Worm (Caenorhabditis elegans) whole organism, L4 larva: Measurements from ENCODE around the gene fbxb-6.

Source experiments
- D1046.2 ChIP-seq: fragments of 200-800 bp; sonication (Bioruptor generic); IDR thresholded peaks from 2 replicates; pipeline ENCODE4 v1.3.6; 2022; ENCODE audit warnings: missing genetic modification characterization, missing compliant biosample characterization
- F10B5.3 ChIP-seq: sonication (generic microtip); optimal IDR thresholded peaks from 2 replicates; lab custom pipeline; 2016; ENCODE audit warnings: mild to moderate bottlenecking, missing genetic modification characterization, missing compliant biosample characterization
- F26F4.8 ChIP-seq: fragments of 200-800 bp; sonication (Bioruptor generic); conservative IDR thresholded peaks from 2 replicates; pipeline ENCODE4 v1.3.6; 2022; ENCODE audit warnings: missing genetic modification characterization, missing compliant biosample characterization
- F37D6.2 ChIP-seq: sonication (generic microtip); optimal IDR thresholded peaks from 2 replicates; lab custom pipeline; 2016; ENCODE audit warnings: mild to moderate bottlenecking, missing genetic modification characterization, missing compliant biosample characterization
- T26A8.4 ChIP-seq: fragments of 200-800 bp; sonication (Bioruptor generic); IDR thresholded peaks from 2 replicates; pipeline ENCODE4 v1.3.6; 2022; ENCODE audit warnings: missing genetic modification characterization, missing compliant biosample characterization
- Y5F2A.4 ChIP-seq: fragments of 200-800 bp; sonication (Bioruptor generic); optimal IDR thresholded peaks from 2 replicates; lab custom pipeline; 2018; ENCODE audit warnings: mild to moderate bottlenecking, missing genetic modification characterization, missing compliant biosample characterization
- aha-1 ChIP-seq: fragments of 150-350 bp; peaks from one replicate; lab custom pipeline; 2014; ENCODE audit warnings: missing biosample characterization, missing genetic modification characterization
- arid-1 ChIP-seq: fragments of 200-800 bp; sonication (Bioruptor generic); conservative IDR thresholded peaks from 2 replicates; pipeline ENCODE4 v1.3.6; 2022; ENCODE audit warnings: missing genetic modification reagents, missing genetic modification characterization, missing compliant biosample characterization
- ceh-28 ChIP-seq: fragments of 150-350 bp; optimal IDR thresholded peaks from 2 replicates; lab custom pipeline; 2014; ENCODE audit warnings: missing biosample characterization, missing genetic modification reagents, missing genetic modification characterization
- ceh-32 ChIP-seq: sonication (generic microtip); optimal IDR thresholded peaks from 2 replicates; lab custom pipeline; 2016; ENCODE audit warnings: mild to moderate bottlenecking, missing genetic modification characterization, missing compliant biosample characterization; ENCODE audit not compliant: poor library complexity
- ceh-44 ChIP-seq: fragments of 200-800 bp; sonication (Bioruptor generic); IDR thresholded peaks from 2 replicates; pipeline ENCODE4 v1.3.6; 2022; ENCODE audit warnings: missing genetic modification reagents, missing genetic modification characterization, missing compliant biosample characterization
- cey-2 ChIP-seq: sonication (generic microtip); optimal IDR thresholded peaks from 3 replicates; lab custom pipeline; 2017; ENCODE audit warnings: missing genetic modification characterization, mild to moderate bottlenecking, missing compliant biosample characterization, antibody characterized with exemption, borderline replicate concordance; ENCODE audit not compliant: insufficient read depth
- daf-16 ChIP-seq, 3 experiments: sonication (generic microtip); optimal IDR thresholded peaks; 2 replicates each; lab custom pipeline; 2016 to 2017; ENCODE audit warnings: missing genetic modification characterization in 3 of 3, missing genetic modification reagents in 3 of 3, mild to moderate bottlenecking in 2 of 3, missing compliant biosample characterization in 2 of 3, missing biosample characterization in 1 of 3, moderate library complexity in 1 of 3
- daf-19 ChIP-seq: fragments of 200-800 bp; sonication (Bioruptor generic); conservative IDR thresholded peaks from 2 replicates; pipeline ENCODE4 v1.3.6; 2022; ENCODE audit warnings: missing genetic modification characterization, missing compliant biosample characterization
- dmd-6 ChIP-seq: fragments of 200-800 bp; sonication (Bioruptor generic); IDR thresholded peaks from 2 replicates; pipeline ENCODE4 v1.3.6; 2022; ENCODE audit warnings: missing genetic modification reagents, missing genetic modification characterization, missing compliant biosample characterization
- dpl-1 ChIP-seq: fragments of 150-350 bp; optimal IDR thresholded peaks from 2 replicates; lab custom pipeline; 2014; ENCODE audit warnings: missing biosample characterization, missing genetic modification reagents, missing genetic modification characterization
- fkh-10 ChIP-seq: fragments of 150-350 bp; optimal IDR thresholded peaks from 2 replicates; lab custom pipeline; 2014; ENCODE audit warnings: missing biosample characterization, missing genetic modification reagents, missing genetic modification characterization
- hlh-30 ChIP-seq: sonication (generic microtip); optimal IDR thresholded peaks from 2 replicates; lab custom pipeline; 2017; ENCODE audit warnings: antibody characterized with exemption, mild to moderate bottlenecking, missing genetic modification characterization, missing compliant biosample characterization; ENCODE audit not compliant: insufficient read depth
- hmg-1.1 ChIP-seq: fragments of 200-800 bp; sonication (Bioruptor generic); IDR thresholded peaks from 2 replicates; pipeline ENCODE4 v1.3.6; 2022; ENCODE audit warnings: missing genetic modification reagents, missing genetic modification characterization, missing compliant biosample characterization
- lin-13 ChIP-seq: fragments of 150-350 bp; optimal IDR thresholded peaks from 2 replicates; lab custom pipeline; 2014; ENCODE audit warnings: missing biosample characterization, missing genetic modification reagents, missing genetic modification characterization
- lin-29 ChIP-seq: fragments of 200-800 bp; sonication (Bioruptor generic); IDR thresholded peaks from 2 replicates; pipeline ENCODE4 v1.3.6; 2022; ENCODE audit warnings: missing genetic modification reagents, missing genetic modification characterization, missing compliant biosample characterization
- lin-38 ChIP-seq: fragments of 200-800 bp; sonication (Bioruptor generic); IDR thresholded peaks from 2 replicates; pipeline ENCODE4 v1.3.6; 2022; ENCODE audit warnings: missing genetic modification reagents, missing genetic modification characterization, missing compliant biosample characterization
- lsy-2 ChIP-seq, 2 experiments: fragments of 150-350 bp in 1 of 2; sonication (generic microtip) in 1 of 2; optimal IDR thresholded peaks; 2 replicates each; lab custom pipeline; 2014 to 2017; ENCODE audit warnings: missing biosample characterization in 2 of 2, missing genetic modification characterization in 2 of 2
- madf-9 ChIP-seq: fragments of 200-800 bp; sonication (Bioruptor generic); conservative IDR thresholded peaks from 2 replicates; pipeline ENCODE4 v1.3.6; 2022; ENCODE audit warnings: missing genetic modification reagents, missing genetic modification characterization, missing compliant biosample characterization
- mes-2 ChIP-seq: sonication (generic microtip); optimal IDR thresholded peaks from 2 replicates; lab custom pipeline; 2016; ENCODE audit warnings: missing genotype, mild to moderate bottlenecking, missing genetic modification characterization, missing compliant biosample characterization; ENCODE audit not compliant: poor library complexity, severe bottlenecking
- nhr-11 ChIP-seq: fragments of 150-350 bp; optimal IDR thresholded peaks from 2 replicates; lab custom pipeline; 2014; ENCODE audit warnings: missing biosample characterization, missing genetic modification characterization
- nhr-111 ChIP-seq: fragments of 200-800 bp; sonication (Bioruptor generic); optimal IDR thresholded peaks from 2 replicates; lab custom pipeline; 2018; ENCODE audit warnings: mild to moderate bottlenecking, missing genetic modification characterization, missing compliant biosample characterization
- nhr-237 ChIP-seq: sonication (generic microtip); optimal IDR thresholded peaks from 2 replicates; lab custom pipeline; 2017; ENCODE audit warnings: missing biosample characterization, missing genetic modification characterization
- nhr-25 ChIP-seq: sonication (generic microtip); optimal IDR thresholded peaks from 2 replicates; lab custom pipeline; 2017; ENCODE audit warnings: missing genetic modification characterization, mild to moderate bottlenecking, missing compliant biosample characterization, antibody characterized with exemption, moderate library complexity, borderline replicate concordance; ENCODE audit not compliant: insufficient read depth
- nhr-28 ChIP-seq: fragments of 150-350 bp; optimal IDR thresholded peaks from 2 replicates; lab custom pipeline; 2014; ENCODE audit warnings: missing biosample characterization, missing genetic modification characterization
- nhr-41 ChIP-seq: fragments of 200-800 bp; sonication (Bioruptor generic); IDR thresholded peaks from 2 replicates; pipeline ENCODE4 v1.3.6; 2022; ENCODE audit warnings: missing genetic modification reagents, missing genetic modification characterization, missing compliant biosample characterization
- saeg-2 ChIP-seq: fragments of 200-800 bp; sonication (Bioruptor generic); IDR thresholded peaks from 2 replicates; pipeline ENCODE4 v1.3.6; 2022; ENCODE audit warnings: missing genetic modification reagents, missing genetic modification characterization, missing compliant biosample characterization
- set-16 ChIP-seq: fragments of 200-800 bp; sonication (Bioruptor generic); IDR thresholded peaks from 2 replicates; pipeline ENCODE4 v1.3.6; 2022; ENCODE audit warnings: missing genetic modification reagents, missing genetic modification characterization, missing compliant biosample characterization
- tag-97 ChIP-seq: fragments of 200-800 bp; sonication (Bioruptor generic); IDR thresholded peaks from 2 replicates; pipeline ENCODE4 v1.3.6; 2022; ENCODE audit warnings: missing genetic modification characterization, missing compliant biosample characterization
- tra-1 ChIP-seq: fragments of 200-800 bp; sonication (Bioruptor generic); IDR thresholded peaks from 2 replicates; pipeline ENCODE4 v1.3.6; 2022; ENCODE audit warnings: missing genetic modification reagents, missing genetic modification characterization, missing compliant biosample characterization
- unc-130 ChIP-seq: sonication (generic microtip); optimal IDR thresholded peaks from 2 replicates; lab custom pipeline; 2016; ENCODE audit warnings: missing genetic modification reagents, missing genetic modification characterization, missing compliant biosample characterization
- zag-1 ChIP-seq: fragments of 150-350 bp; optimal IDR thresholded peaks from 2 replicates; lab custom pipeline; 2014; ENCODE audit warnings: missing biosample characterization, missing genetic modification characterization
- zip-11 ChIP-seq: fragments of 200-800 bp; sonication (Bioruptor generic); IDR thresholded peaks from 2 replicates; pipeline ENCODE4 v1.3.6; 2022; ENCODE audit warnings: missing genetic modification characterization, missing compliant biosample characterization
- ztf-11 ChIP-seq: fragments of 150-350 bp; optimal IDR thresholded peaks from 2 replicates; lab custom pipeline; 2014; ENCODE audit warnings: missing biosample characterization, missing genetic modification characterization

The fbxb-6 gene

ce11 chrII:2058985-2059384 is 5.6 kb upstream of the fbxb-6 start, which contains the start of gene F07E5.5:
TSS of gene F07E5.5 (minus strand) at chrII:2059070.
- TF ChIP-seq unc-130 (GFP tag; lab: Kevin White, UChicago) (no peak), zag-1 (tag; lab: Kevin White, UChicago) (no peak), lin-29 (no peak), hmg-1.1 (GFP tag; lab: Robert Waterston, UW) (peak; percentile 27; the same call in 1 of the 2 replicates), nhr-237 (no peak), ceh-44 (GFP tag; lab: Robert Waterston, UW) (no peak), tra-1 (no peak), lin-38 (GFP tag; lab: Robert Waterston, UW) (peak; percentile 69), fkh-10 (GFP tag; lab: Kevin White, UChicago) (peak; percentile 13), nhr-11 (tag; lab: Kevin White, UChicago) (peak; percentile 69), aha-1 (tag; lab: Kevin White, UChicago) (no peak), dpl-1 (GFP tag; lab: Kevin White, UChicago) (peak; percentile 64), nhr-28 (tag; lab: Kevin White, UChicago) (peak; percentile 48), F26F4.8 (GFP tag; lab: Robert Waterston, UW) (no peak), lin-13 (GFP tag; lab: Kevin White, UChicago) (peak; percentile 45), mes-2 (tag; lab: Kevin White, UChicago) (peak; percentile 81), set-16 (GFP tag; lab: Robert Waterston, UW) (no peak), F37D6.2 (tag; lab: Kevin White, UChicago) (no peak), nhr-25 (tag; lab: Kevin White, UChicago) (no peak), lsy-2 (tag; optimal IDR thresholded peaks at IDR 0.05; lab: Kevin White, UChicago) (peak; percentile 74 to 97), tag-97 (GFP tag; lab: Robert Waterston, UW) (no peak), saeg-2 (GFP tag; lab: Robert Waterston, UW) (no peak), daf-19 (no peak), zip-11 (GFP tag; lab: Robert Waterston, UW) (no peak), dmd-6 (GFP tag; lab: Robert Waterston, UW) (peak; percentile 24; the same call in 1 of the 2 replicates), hlh-30 (tag; lab: Kevin White, UChicago) (no peak)
- TF ChIP-seq, all 104 proteins: peak for 10

- TF ChIP-seq D1046.2 (GFP tag; lab: Robert Waterston, UW) (no peak), T26A8.4 (GFP tag; lab: Robert Waterston, UW) (no peak), nhr-111 (GFP tag; lab: Kevin White, UChicago) (no peak), ceh-28 (tag; lab: Kevin White, UChicago) (no peak), ztf-11 (tag; lab: Kevin White, UChicago) (no peak), nhr-28 (tag; lab: Kevin White, UChicago) (no peak), madf-9 (GFP tag; lab: Robert Waterston, UW) (no peak), F26F4.8 (GFP tag; lab: Robert Waterston, UW) (no peak), ceh-32 (tag; lab: Kevin White, UChicago) (no peak), hmg-1.1 (GFP tag; lab: Robert Waterston, UW) (no peak), arid-1 (GFP tag; lab: Robert Waterston, UW) (no peak), tra-1 (no peak), cey-2 (tag; lab: Kevin White, UChicago) (no peak), dmd-6 (GFP tag; lab: Robert Waterston, UW) (no peak), daf-16 (GFP tag; optimal IDR thresholded peaks at IDR 0.05; lab: Kevin White, UChicago) (no peak), daf-16 (tag; optimal IDR thresholded peaks at IDR 0.05; lab: Kevin White, UChicago) (no peak), Y5F2A.4 (GFP tag; lab: Kevin White, UChicago) (no peak), F10B5.3 (tag; lab: Kevin White, UChicago) (no peak), nhr-41 (no peak)
Measured at ce11 chrII:2063989-2064388, 608 bp upstream of the fbxb-6 start, which contains the start of gene F07E5.13. TSS of gene F07E5.13 (minus strand) at chrII:2064089.
